Fruit fly (Drosophila melanogaster) whole organism, wandering third instar larva: ENCODE results near the gene RunxB.
A peak's percentile ranks its signal among the peaks of the same experiment; 100 is the strongest.

ENCODE experiments used
- CG32264 ChIP-seq: fragments of 200-800 bp; sonication (Bioruptor generic); optimal IDR thresholded peaks from 2 replicates; lab custom pipeline; 2016; ENCODE audit warnings: missing biosample characterization, missing genetic modification characterization
- CG9705 ChIP-seq: fragments of 200-800 bp; sonication (Bioruptor generic); optimal IDR thresholded peaks from 2 replicates; lab custom pipeline; 2018; ENCODE audit warnings: missing biosample characterization, mild to moderate bottlenecking, missing genetic modification characterization
- Dfd ChIP-seq: fragments of >200 bp; optimal IDR thresholded peaks from 2 replicates; lab custom pipeline; 2017; ENCODE audit warnings: missing biosample characterization, missing genetic modification characterization
- Dif ChIP-seq: fragments of 200-275, 200-300 bp; sonication (Bioruptor generic); optimal IDR thresholded peaks from 2 replicates; lab custom pipeline; 2018; ENCODE audit warnings: missing biosample characterization, missing genetic modification characterization; ENCODE audit not compliant: partially characterized antibody
- GATAd ChIP-seq: sonication (Bioruptor generic); optimal IDR thresholded peaks from 2 replicates; lab custom pipeline; 2016; ENCODE audit warnings: missing biosample characterization, missing genetic modification characterization
- HLH106 ChIP-seq: fragments of 200-800 bp; optimal IDR thresholded peaks from 3 replicates; lab custom pipeline; 2019; ENCODE audit warnings: missing biosample characterization, mild to moderate bottlenecking, missing genetic modification characterization, moderate library complexity
- Hnf4 ChIP-seq: fragments of 200-800 bp; sonication (Bioruptor generic); optimal IDR thresholded peaks from 2 replicates; lab custom pipeline; 2016; ENCODE audit warnings: missing biosample characterization, mild to moderate bottlenecking, missing genetic modification characterization
- Hr83 ChIP-seq: fragments of 200-300 bp; sonication (Bioruptor generic); optimal IDR thresholded peaks from 2 replicates; lab custom pipeline; 2016; ENCODE audit warnings: missing biosample characterization, mild to moderate bottlenecking, missing genetic modification characterization, moderate library complexity; ENCODE audit not compliant: poor library complexity, severe bottlenecking
- Jra ChIP-seq: sonication (Bioruptor generic); optimal IDR thresholded peaks from 2 replicates; lab custom pipeline; 2016; ENCODE audit warnings: missing biosample characterization, missing genetic modification characterization
- Myc ChIP-seq: fragments of >200 bp; optimal IDR thresholded peaks from 2 replicates; lab custom pipeline; 2017
- OdsH ChIP-seq: fragments of 200-800 bp; sonication (Bioruptor generic); optimal IDR thresholded peaks from 2 replicates; lab custom pipeline; 2016; ENCODE audit warnings: missing biosample characterization, mild to moderate bottlenecking, missing genetic modification characterization
- Rel ChIP-seq, 2 experiments: fragments of 200-800 bp; sonication (Bioruptor generic) in 1 of 2; optimal IDR thresholded peaks; 2 replicates in 1 of 2; 3 replicates in 1 of 2; lab custom pipeline; 2016 to 2019; ENCODE audit warnings: mild to moderate bottlenecking in 2 of 2, missing biosample characterization in 2 of 2, missing genetic modification characterization in 2 of 2, moderate library complexity in 1 of 2
- Sp1 ChIP-seq: fragments of 200-800 bp; sonication (Bioruptor generic); optimal IDR thresholded peaks from 3 replicates; lab custom pipeline; 2019; ENCODE audit warnings: missing biosample characterization, mild to moderate bottlenecking, missing genetic modification characterization, moderate library complexity
- Vsx2 ChIP-seq: fragments of 200-300, 225-300 bp; sonication (Bioruptor generic); optimal IDR thresholded peaks from 2 replicates; lab custom pipeline; 2018; ENCODE audit warnings: missing biosample characterization, missing genetic modification characterization; ENCODE audit not compliant: partially characterized antibody
- br ChIP-seq: fragments of 200-800 bp; sonication (Bioruptor generic); optimal IDR thresholded peaks from 2 replicates; lab custom pipeline; 2016; ENCODE audit warnings: missing biosample characterization, missing genetic modification characterization
- brk ChIP-seq: fragments of 200-800 bp; sonication (Bioruptor generic); optimal IDR thresholded peaks from 2 replicates; lab custom pipeline; 2016; ENCODE audit warnings: missing biosample characterization, mild to moderate bottlenecking, missing genetic modification characterization
- dl ChIP-seq, 2 experiments: fragments of 175-275, 200-275 bp in 1 of 2; fragments of 200-275 bp in 1 of 2; sonication (Bioruptor generic); optimal IDR thresholded peaks; lab custom pipeline; 2018; ENCODE audit warnings: mild to moderate bottlenecking in 2 of 2, missing biosample characterization in 2 of 2, missing genetic modification characterization in 2 of 2, moderate library complexity in 2 of 2; ENCODE audit not compliant: partially characterized antibody in 2 of 2, insufficient read depth in 1 of 2
- dmrt93B ChIP-seq: fragments of 200-800 bp; sonication (Bioruptor generic); optimal IDR thresholded peaks from 2 replicates; lab custom pipeline; 2018; ENCODE audit warnings: missing biosample characterization, mild to moderate bottlenecking, missing genetic modification characterization
- dsf ChIP-seq: sonication (Bioruptor generic); optimal IDR thresholded peaks from 2 replicates; lab custom pipeline; 2016; ENCODE audit warnings: missing biosample characterization, missing genetic modification characterization, borderline replicate concordance
- ey ChIP-seq: fragments of 200-800 bp; sonication (Bioruptor generic); optimal IDR thresholded peaks from 2 replicates; lab custom pipeline; 2016; ENCODE audit warnings: missing biosample characterization, missing genetic modification characterization
- foxo ChIP-seq, 2 experiments: fragments of 200-800 bp; sonication (Bioruptor generic); optimal IDR thresholded peaks; 2 replicates in 1 of 2; 3 replicates in 1 of 2; lab custom pipeline; 2016 to 2017; ENCODE audit warnings: missing biosample characterization in 2 of 2, missing genetic modification characterization in 2 of 2
- fru ChIP-seq: fragments of 200-800 bp; sonication (Bioruptor generic); optimal IDR thresholded peaks from 3 replicates; lab custom pipeline; 2016; ENCODE audit warnings: missing biosample characterization, mild to moderate bottlenecking, missing genetic modification characterization
- h ChIP-seq: fragments of 200-800 bp; sonication (Bioruptor generic); optimal IDR thresholded peaks from 3 replicates; lab custom pipeline; 2016; ENCODE audit warnings: missing biosample characterization, mild to moderate bottlenecking, missing genetic modification characterization
- jim ChIP-seq: fragments of 175-275, 200-325 bp; sonication (Bioruptor generic); optimal IDR thresholded peaks from 2 replicates; lab custom pipeline; 2016; ENCODE audit warnings: missing biosample characterization, mild to moderate bottlenecking, missing genetic modification characterization
- pan ChIP-seq: fragments of >200 bp; optimal IDR thresholded peaks from 2 replicates; lab custom pipeline; 2017
- psq ChIP-seq: fragments of 200-800 bp; sonication (Bioruptor generic); optimal IDR thresholded peaks from 3 replicates; lab custom pipeline; 2017; ENCODE audit warnings: missing biosample characterization, mild to moderate bottlenecking, missing genetic modification characterization, moderate library complexity
- rgr ChIP-seq: fragments of 200-800 bp; sonication (Bioruptor generic); optimal IDR thresholded peaks from 3 replicates; lab custom pipeline; 2016; ENCODE audit warnings: missing biosample characterization, mild to moderate bottlenecking, missing genetic modification characterization
- sage ChIP-seq: fragments of 200-800 bp; sonication (Bioruptor generic); optimal IDR thresholded peaks from 2 replicates; lab custom pipeline; 2016; ENCODE audit warnings: missing biosample characterization, mild to moderate bottlenecking, missing genetic modification characterization
- sv ChIP-seq: fragments of 200-800 bp; sonication (Bioruptor generic); optimal IDR thresholded peaks from 3 replicates; lab custom pipeline; 2016; ENCODE audit warnings: missing biosample characterization, missing genetic modification characterization
- tai ChIP-seq: sonication (Bioruptor generic); optimal IDR thresholded peaks from 2 replicates; lab custom pipeline; 2016; ENCODE audit warnings: missing biosample characterization, missing genetic modification characterization
- woc ChIP-seq: sonication (Bioruptor generic); optimal IDR thresholded peaks from 2 replicates; lab custom pipeline; 2016; ENCODE audit warnings: missing biosample characterization, mild to moderate bottlenecking, missing genetic modification characterization

RunxB gene

dm6 chrX:20502252-20502651 lies 36.0 kb upstream of the RunxB start:
- TF ChIP-seq OdsH (GFP tag; lab: Kevin White, UChicago) (no peak), foxo (GFP tag; optimal IDR thresholded peaks at IDR 0.05; lab: Kevin White, UChicago) (no peak), sv (GFP tag; lab: Kevin White, UChicago) (no peak), Hr83 (GFP tag; lab: Kevin White, UChicago) (no peak), ey (GFP tag; lab: Kevin White, UChicago) (no peak), GATAd (GFP tag; lab: Kevin White, UChicago) (no peak), br (no peak), dsf (GFP tag; lab: Kevin White, UChicago) (no peak), Vsx2 (GFP tag; lab: Kevin White, UChicago) (no peak), Jra (GFP tag; lab: Kevin White, UChicago) (no peak), Hnf4 (GFP tag; lab: Kevin White, UChicago) (no peak), sage (GFP tag; lab: Kevin White, UChicago) (no peak)
- TF ChIP-seq, all 38 proteins: peak for 0

dm6 chrX:20502776-20503503 lies 35.4 kb upstream of the RunxB start:
- TF ChIP-seq fru (GFP tag; lab: Kevin White, UChicago) (peak; percentile 62), woc (GFP tag; lab: Kevin White, UChicago) (no peak), psq (GFP tag; lab: Kevin White, UChicago) (peak; percentile 46), CG32264 (GFP tag; lab: Kevin White, UChicago) (no peak), jim (no peak), Sp1 (peak; percentile 41), br (peak; percentile 47), Dif (GFP tag; lab: Kevin White, UChicago) (no peak), HLH106 (peak; percentile 66), dl (GFP tag; optimal IDR thresholded peaks at IDR 0.05; lab: Kevin White, UChicago; ENCODE audit: insufficient read depth in 1 of 2, partially characterized antibody in 2 of 2) (no peak), foxo (GFP tag; optimal IDR thresholded peaks at IDR 0.05; lab: Kevin White, UChicago) (peak in 1 of 2 experiments; percentile 38), ey (GFP tag; lab: Kevin White, UChicago) (peak; percentile 57), Myc (lab: Kevin White, UChicago) (no peak), Vsx2 (GFP tag; lab: Kevin White, UChicago) (no peak), Hnf4 (GFP tag; lab: Kevin White, UChicago) (peak; percentile 32), OdsH (GFP tag; lab: Kevin White, UChicago) (peak; percentile 7), brk (GFP tag; lab: Kevin White, UChicago) (no peak), sage (GFP tag; lab: Kevin White, UChicago) (peak; percentile 7), GATAd (GFP tag; lab: Kevin White, UChicago) (no peak), Dfd (GFP tag; lab: Kevin White, UChicago) (no peak), Jra (GFP tag; lab: Kevin White, UChicago) (no peak), Rel (GFP tag; optimal IDR thresholded peaks at IDR 0.05; lab: Kevin White, UChicago) (no peak), Rel (tag; optimal IDR thresholded peaks at IDR 0.05; lab: Kevin White, UChicago) (peak; percentile 29), h (peak; percentile 74), dsf (GFP tag; lab: Kevin White, UChicago) (no peak), dmrt93B (GFP tag; lab: Kevin White, UChicago) (peak; percentile 55)

- peak; percentile 2 for TF ChIP-seq dmrt93B (GFP tag; lab: Kevin White, UChicago)
- TF ChIP-seq pan (lab: Kevin White, UChicago), result no peak
These were observed 34.8 kb upstream of the RunxB start for dm6 chrX:20503504-20503829.

- TF ChIP-seq dmrt93B (GFP tag; lab: Kevin White, UChicago), result no peak
- TF ChIP-seq Hr83 (GFP tag; lab: Kevin White, UChicago), result peak; percentile 46
- TF ChIP-seq fru (GFP tag; lab: Kevin White, UChicago), result peak; percentile 2
- TF ChIP-seq br, result peak; percentile 11
- TF ChIP-seq psq (GFP tag; lab: Kevin White, UChicago), result peak; percentile 36
- peak; percentile 8 for TF ChIP-seq OdsH (GFP tag; lab: Kevin White, UChicago)
- TF ChIP-seq dsf (GFP tag; lab: Kevin White, UChicago), result no peak
- TF ChIP-seq sage (GFP tag; lab: Kevin White, UChicago), result peak; percentile 17
- TF ChIP-seq Rel (GFP tag; optimal IDR thresholded peaks at IDR 0.05; lab: Kevin White, UChicago), result no peak
- TF ChIP-seq Rel (tag; optimal IDR thresholded peaks at IDR 0.05; lab: Kevin White, UChicago), result no peak
- TF ChIP-seq CG9705 (GFP tag; lab: Kevin White, UChicago), result no peak
- TF ChIP-seq Jra (GFP tag; lab: Kevin White, UChicago), result no peak
- TF ChIP-seq tai (GFP tag; lab: Kevin White, UChicago), result peak; percentile 48
- peak; percentile 69 for TF ChIP-seq rgr
- peak; percentile 65 for TF ChIP-seq Hnf4 (GFP tag; lab: Kevin White, UChicago)
- peak; percentile 54 for TF ChIP-seq h
- peak; percentile 13 for TF ChIP-seq HLH106
- peak in 1 of 2 experiments; percentile 47 for TF ChIP-seq foxo (GFP tag; optimal IDR thresholded peaks at IDR 0.05; lab: Kevin White, UChicago)
These were observed 32.4 kb upstream of the RunxB start for dm6 chrX:20505897-20506296.
